Worm (Caenorhabditis elegans) whole organism, L2 larva: ENCODE measurements around the gene sma-6.

Experiments used
- elt-3 ChIP-seq: sonication (generic microtip); optimal IDR thresholded peaks from 2 replicates; lab custom pipeline; 2017; ENCODE audit warnings: missing biosample characterization, missing genetic modification characterization
- lin-13 ChIP-seq: fragments of 150-350 bp; optimal IDR thresholded peaks from 2 replicates; lab custom pipeline; 2014; ENCODE audit warnings: missing biosample characterization, missing genetic modification reagents, missing genetic modification characterization
- lin-39 ChIP-seq: fragments of 150-350 bp; optimal IDR thresholded peaks from 2 replicates; lab custom pipeline; 2014; ENCODE audit warnings: missing biosample characterization, missing genetic modification reagents, missing genetic modification characterization
- nhr-6 ChIP-seq: fragments of 150-350 bp; optimal IDR thresholded peaks from 2 replicates; lab custom pipeline; 2014; ENCODE audit warnings: missing biosample characterization, missing genetic modification characterization
- nhr-77 ChIP-seq: fragments of 150-350 bp; optimal IDR thresholded peaks from 2 replicates; lab custom pipeline; 2014; ENCODE audit warnings: missing biosample characterization, missing genetic modification characterization
- ztf-11 ChIP-seq: sonication (generic microtip); optimal IDR thresholded peaks from 2 replicates; lab custom pipeline; 2017; ENCODE audit warnings: missing biosample characterization, missing genetic modification characterization

- TF ChIP-seq elt-3 (tag; lab: Kevin White, UChicago) (no peak), nhr-6 (tag; lab: Kevin White, UChicago) (no peak), ztf-11 (tag; lab: Kevin White, UChicago) (no peak), lin-13 (GFP tag; lab: Kevin White, UChicago) (no peak), lin-39 (tag; lab: Kevin White, UChicago) (no peak), nhr-77 (tag; lab: Kevin White, UChicago) (no peak)
Observed at ce11 chrII:6341076-6341475, 16.8 kb downstream of the sma-6 start.
